Fruit fly (Drosophila melanogaster) whole organism, embryonic: Measurements from ENCODE around the gene CG45066.

Experiments used
- Bdp1 ChIP-seq: fragments of 200-800 bp; sonication (Bioruptor generic); optimal IDR thresholded peaks from 3 replicates; lab custom pipeline; 2016; ENCODE audit warnings: missing biosample characterization, missing genetic modification characterization
- CG10274 ChIP-seq: fragments of 200-800 bp; sonication (Bioruptor generic); optimal IDR thresholded peaks from 3 replicates; lab custom pipeline; 2017; ENCODE audit warnings: missing biosample characterization, mild to moderate bottlenecking, missing genetic modification characterization
- CG13775 ChIP-seq: fragments of 200-800 bp; sonication (Bioruptor generic); optimal IDR thresholded peaks from 3 replicates; lab custom pipeline; 2017; ENCODE audit warnings: missing biosample characterization, mild to moderate bottlenecking, missing genetic modification characterization
- CG15269 ChIP-seq: fragments of 200-800 bp; sonication (Bioruptor generic); optimal IDR thresholded peaks from 2 replicates; lab custom pipeline; 2018; ENCODE audit warnings: missing biosample characterization, mild to moderate bottlenecking, missing genetic modification characterization, moderate library complexity
- CG17328 ChIP-seq: fragments of 200-800 bp; sonication (Bioruptor generic); IDR thresholded peaks from 2 replicates; pipeline ENCODE4 v1.3.6; 2022; ENCODE audit warnings: missing biosample characterization, missing genetic modification characterization
- CG18599 ChIP-seq: fragments of 200-800 bp; sonication (Bioruptor generic); optimal IDR thresholded peaks from 3 replicates; lab custom pipeline; 2017; ENCODE audit warnings: missing biosample characterization, missing genetic modification characterization, mild to moderate bottlenecking, moderate library complexity, missing genetic modification reagents
- CG18619 ChIP-seq: fragments of 200-800 bp; sonication (Bioruptor generic); optimal IDR thresholded peaks from 3 replicates; lab custom pipeline; 2017; ENCODE audit warnings: missing biosample characterization, mild to moderate bottlenecking, missing genetic modification characterization
- CG2120 ChIP-seq: fragments of 200-800 bp; sonication (Bioruptor generic); optimal IDR thresholded peaks from 3 replicates; lab custom pipeline; 2016; ENCODE audit warnings: missing biosample characterization, missing genetic modification characterization
- CG2129 ChIP-seq: fragments of 200-800 bp; sonication (Bioruptor generic); IDR thresholded peaks from 2 replicates; pipeline ENCODE4 v1.3.6; 2022; ENCODE audit warnings: missing biosample characterization, missing genetic modification characterization; ENCODE audit not compliant: partially characterized antibody
- CG2202 ChIP-seq: fragments of 200-800 bp; sonication (Bioruptor generic); optimal IDR thresholded peaks from 2 replicates; lab custom pipeline; 2018; ENCODE audit warnings: missing biosample characterization, mild to moderate bottlenecking, missing genetic modification characterization
- CG2889 ChIP-seq: fragments of 200-800 bp; sonication (Bioruptor generic); IDR thresholded peaks from 3 replicates; pipeline ENCODE4 v1.3.6; 2022; ENCODE audit warnings: missing biosample characterization, missing genetic modification characterization
- CG3065 ChIP-seq: fragments of 200-800 bp; sonication (Bioruptor generic); optimal IDR thresholded peaks from 2 replicates; lab custom pipeline; 2016; ENCODE audit warnings: missing biosample characterization, missing genetic modification characterization
- CG33213 ChIP-seq: fragments of 200-800 bp; sonication (Bioruptor generic); optimal IDR thresholded peaks from 3 replicates; lab custom pipeline; 2016; ENCODE audit warnings: missing biosample characterization, missing genetic modification characterization
- CG34224 ChIP-seq: fragments of 200-800 bp; sonication (Bioruptor generic); IDR thresholded peaks from 3 replicates; pipeline ENCODE4 v1.3.6; 2022; ENCODE audit warnings: missing biosample characterization, missing genetic modification characterization; ENCODE audit not compliant: partially characterized antibody
- CG42726 ChIP-seq: fragments of 200-800 bp; sonication (Bioruptor generic); IDR thresholded peaks from 2 replicates; pipeline ENCODE4 v1.3.6; 2022; ENCODE audit warnings: missing biosample characterization, missing genetic modification characterization; ENCODE audit not compliant: partially characterized antibody
- CG8290 ChIP-seq, 3 experiments: fragments of 200-800 bp; sonication (Bioruptor generic); optimal IDR thresholded peaks; 2 replicates each; lab custom pipeline; 2016 to 2019; ENCODE audit warnings: missing biosample characterization in 3 of 3, missing genetic modification characterization in 3 of 3, mild to moderate bottlenecking in 2 of 3, moderate library complexity in 1 of 3
- D19B ChIP-seq: fragments of 200-800 bp; sonication (Bioruptor generic); optimal IDR thresholded peaks from 2 replicates; lab custom pipeline; 2017; ENCODE audit warnings: missing biosample characterization, mild to moderate bottlenecking, missing genetic modification characterization
- E2f1 ChIP-seq: fragments of 200-800 bp; sonication (Bioruptor generic); IDR thresholded peaks from 2 replicates; pipeline ENCODE4 v1.3.6; 2022; ENCODE audit warnings: missing biosample characterization, missing genetic modification characterization
- Ets65A ChIP-seq: fragments of 200-800 bp; sonication (Bioruptor generic); peaks from one replicate; lab custom pipeline; 2016; ENCODE audit warnings: missing biosample characterization, missing genetic modification characterization
- H2.0 ChIP-seq: fragments of 200-800 bp; sonication (Bioruptor generic); IDR thresholded peaks from 2 replicates; pipeline ENCODE4 v1.3.6; 2022; ENCODE audit warnings: missing biosample characterization, missing genetic modification characterization
- Hmx ChIP-seq: fragments of 200-800 bp; sonication (Bioruptor generic); optimal IDR thresholded peaks from 2 replicates; lab custom pipeline; 2016; ENCODE audit warnings: missing biosample characterization, missing genetic modification characterization
- Mad ChIP-seq: fragments of 200-800 bp; sonication (Bioruptor generic); optimal IDR thresholded peaks from 2 replicates; lab custom pipeline; 2016; ENCODE audit warnings: missing biosample characterization, missing genetic modification characterization
- Meics ChIP-seq: fragments of 200-800 bp; sonication (Bioruptor generic); optimal IDR thresholded peaks from 2 replicates; lab custom pipeline; 2017; ENCODE audit warnings: missing biosample characterization, mild to moderate bottlenecking, missing genetic modification characterization
- Mes4 ChIP-seq: fragments of 200-800 bp; sonication (Bioruptor generic); optimal IDR thresholded peaks from 2 replicates; lab custom pipeline; 2016; ENCODE audit warnings: missing biosample characterization, missing genetic modification characterization
- Mrtf ChIP-seq: fragments of 200-800 bp; sonication (Bioruptor generic); IDR thresholded peaks from 3 replicates; pipeline ENCODE4 v1.3.6; 2022; ENCODE audit warnings: missing biosample characterization, missing genetic modification characterization
- Poxn ChIP-seq: fragments of 200-800 bp; sonication (Bioruptor generic); IDR thresholded peaks from 2 replicates; pipeline ENCODE4 v1.3.6; 2022; ENCODE audit warnings: missing biosample characterization, missing genetic modification characterization
- Xrp1 ChIP-seq: fragments of 200-800 bp; sonication (Bioruptor generic); IDR thresholded peaks from 2 replicates; pipeline ENCODE4 v1.3.6; 2022; ENCODE audit warnings: missing biosample characterization, missing genetic modification characterization
- amos ChIP-seq: fragments of 200-800 bp; sonication (Bioruptor generic); IDR thresholded peaks from 2 replicates; pipeline ENCODE4 v1.3.6; 2022; ENCODE audit warnings: missing biosample characterization, missing genetic modification characterization; ENCODE audit not compliant: partially characterized antibody
- en ChIP-seq: fragments of 200-800 bp; sonication (Bioruptor generic); optimal IDR thresholded peaks from 2 replicates; lab custom pipeline; 2016; ENCODE audit warnings: missing biosample characterization, missing genetic modification characterization
- exex ChIP-seq: fragments of 200-800 bp; sonication (Bioruptor generic); optimal IDR thresholded peaks from 4 replicates; lab custom pipeline; 2018; ENCODE audit warnings: missing biosample characterization, mild to moderate bottlenecking, missing genetic modification characterization, moderate library complexity
- fd102C ChIP-seq: fragments of 200-800 bp; sonication (Bioruptor generic); optimal IDR thresholded peaks from 2 replicates; lab custom pipeline; 2018; ENCODE audit warnings: missing biosample characterization, mild to moderate bottlenecking, missing genetic modification characterization, moderate library complexity
- fd96Cb ChIP-seq: fragments of 200-800 bp; sonication (Bioruptor generic); optimal IDR thresholded peaks from 2 replicates; lab custom pipeline; 2018; ENCODE audit warnings: missing biosample characterization, mild to moderate bottlenecking, missing genetic modification characterization, moderate library complexity
- h ChIP-seq: fragments of >200 bp; optimal IDR thresholded peaks from 2 replicates; lab custom pipeline; 2017
- hb ChIP-seq: fragments of 200-800 bp; sonication (Bioruptor generic); IDR thresholded peaks from 3 replicates; pipeline ENCODE4 v1.3.6; 2022; ENCODE audit warnings: missing biosample characterization, missing genetic modification characterization; ENCODE audit not compliant: partially characterized antibody
- hkb ChIP-seq, 2 experiments: fragments of 200-800 bp in 1 of 2; fragments of >200 bp in 1 of 2; sonication (Bioruptor generic) in 1 of 2; IDR thresholded peaks in 1 of 2; optimal IDR thresholded peaks in 1 of 2; 2 replicates each; pipeline versions ENCODE4 v1.3.6 to Lab custom; 2017 to 2022; ENCODE audit warnings: missing biosample characterization in 1 of 2, missing genetic modification characterization in 1 of 2
- hth ChIP-seq: fragments of >200 bp; optimal IDR thresholded peaks from 2 replicates; lab custom pipeline; 2017; ENCODE audit warnings: inconsistent platforms
- mld ChIP-seq: fragments of 200-800 bp; sonication (Bioruptor generic); IDR thresholded peaks from 3 replicates; pipeline ENCODE4 v1.3.6; 2022; ENCODE audit warnings: missing biosample characterization, missing genetic modification characterization; ENCODE audit not compliant: partially characterized antibody
- nom ChIP-seq: fragments of 200-800 bp; sonication (Bioruptor generic); optimal IDR thresholded peaks from 2 replicates; lab custom pipeline; 2017; ENCODE audit warnings: missing biosample characterization, missing genetic modification characterization, mild to moderate bottlenecking, moderate library complexity, missing genetic modification reagents
- odd ChIP-seq: fragments of 200-800 bp; sonication (Bioruptor generic); optimal IDR thresholded peaks from 2 replicates; lab custom pipeline; 2017; ENCODE audit warnings: missing biosample characterization, mild to moderate bottlenecking, missing genetic modification characterization
- p53 ChIP-seq: fragments of 200-800 bp; sonication (Bioruptor generic); optimal IDR thresholded peaks from 2 replicates; lab custom pipeline; 2016; ENCODE audit warnings: missing biosample characterization, missing genetic modification characterization
- pho ChIP-seq: fragments of 200-800 bp; sonication (Bioruptor generic); optimal IDR thresholded peaks from 2 replicates; lab custom pipeline; 2016; ENCODE audit warnings: missing biosample characterization, missing genetic modification characterization
- sc ChIP-seq, 3 experiments: fragments of >200 bp in 2 of 3; fragments of 200-800 bp in 1 of 3; sonication (Bioruptor generic) in 1 of 3; optimal IDR thresholded peaks; 2 replicates in 2 of 3; 3 replicates in 1 of 3; lab custom pipeline; 2017; ENCODE audit warnings: mild to moderate bottlenecking in 1 of 3, missing biosample characterization in 1 of 3, missing genetic modification characterization in 1 of 3, missing genetic modification reagents in 1 of 3
- sens ChIP-seq: fragments of 200-800 bp; sonication (Bioruptor generic); peaks from one replicate; lab custom pipeline; 2016; ENCODE audit warnings: missing biosample characterization, missing genetic modification characterization
- sima ChIP-seq: fragments of 200-800 bp; sonication (Bioruptor generic); optimal IDR thresholded peaks from 2 replicates; lab custom pipeline; 2016; ENCODE audit warnings: missing biosample characterization, missing genetic modification characterization
- sqz ChIP-seq: fragments of 200-800 bp; sonication (Bioruptor generic); optimal IDR thresholded peaks from 3 replicates; lab custom pipeline; 2018; ENCODE audit warnings: missing biosample characterization, mild to moderate bottlenecking, missing genetic modification characterization
- vnd ChIP-seq: fragments of 200-800 bp; sonication (Bioruptor generic); IDR thresholded peaks from 3 replicates; pipeline ENCODE4 v1.3.6; 2022; ENCODE audit warnings: missing biosample characterization, missing genetic modification characterization; ENCODE audit not compliant: partially characterized antibody

The CG45066 gene

DNA sequence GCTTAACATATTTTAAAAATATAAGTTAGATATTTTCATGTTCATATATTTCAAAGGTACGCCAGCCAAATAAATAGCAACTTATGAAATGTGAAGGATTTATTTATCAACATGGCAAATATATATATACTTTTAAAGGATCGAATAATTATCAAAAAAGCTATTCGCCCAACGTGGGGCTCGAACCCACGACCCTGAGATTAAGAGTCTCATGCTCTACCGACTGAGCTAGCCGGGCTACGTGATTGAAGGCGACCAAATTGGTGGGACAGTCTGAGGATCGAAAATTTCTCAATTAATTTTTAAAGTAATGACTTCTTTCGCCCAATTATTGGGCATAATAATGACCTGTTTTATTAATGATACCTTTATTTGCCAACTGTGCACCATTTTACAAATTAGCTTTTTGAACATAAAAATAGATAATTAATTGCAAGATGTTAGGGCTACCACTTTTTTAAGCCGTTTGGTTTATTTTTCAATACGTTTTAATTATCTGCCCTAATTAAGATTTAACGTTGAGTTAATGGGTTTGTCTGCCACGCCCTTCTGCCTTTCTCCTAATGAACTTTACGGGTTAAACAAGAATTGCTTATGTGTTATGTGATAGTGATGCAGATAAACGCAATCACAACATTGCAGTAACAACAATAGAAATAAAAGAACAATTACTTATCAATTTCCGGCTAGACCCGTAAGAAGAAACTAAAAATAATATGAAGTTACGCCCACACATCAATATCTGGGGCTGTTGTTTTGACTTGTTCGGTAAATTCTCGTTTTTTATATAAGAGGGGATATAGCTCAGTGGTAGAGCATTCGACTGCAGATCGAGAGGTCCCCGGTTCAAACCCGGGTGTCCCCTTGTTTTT, 14.1 kb downstream of the CG45066 start (continued):
- TF ChIP-seq en (GFP tag; lab: Kevin White, UChicago): no peak
- TF ChIP-seq CG10274 (GFP tag; lab: Kevin White, UChicago): no peak
- no peak for TF ChIP-seq CG8290 (GFP tag; optimal IDR thresholded peaks at IDR 0.05; lab: Kevin White, UChicago)
- TF ChIP-seq CG8290 (tag; optimal IDR thresholded peaks at IDR 0.05; lab: Kevin White, UChicago): no peak
- TF ChIP-seq vnd (GFP tag; lab: Robert Waterston, UW): peak; percentile 44; the same call in 1 of the 3 replicates
- TF ChIP-seq pho (GFP tag; lab: Kevin White, UChicago): no peak
- peak; percentile 14 for TF ChIP-seq sens
- peak; percentile 30 for TF ChIP-seq sqz (GFP tag; lab: Kevin White, UChicago)
- TF ChIP-seq Ets65A: peak; percentile 34
- TF ChIP-seq CG3065: peak; percentile 19
- TF ChIP-seq CG33213 (GFP tag; lab: Kevin White, UChicago): no peak
- no peak for TF ChIP-seq CG2129 (GFP tag; lab: Robert Waterston, UW)
- peak; percentile 97 for TF ChIP-seq Bdp1
- TF ChIP-seq amos (GFP tag; lab: Robert Waterston, UW): peak; percentile 71; the same call in 1 of the 2 replicates
- no peak for TF ChIP-seq Mrtf (GFP tag; lab: Robert Waterston, UW)
- TF ChIP-seq H2.0 (GFP tag; lab: Robert Waterston, UW): no peak

DNA sequence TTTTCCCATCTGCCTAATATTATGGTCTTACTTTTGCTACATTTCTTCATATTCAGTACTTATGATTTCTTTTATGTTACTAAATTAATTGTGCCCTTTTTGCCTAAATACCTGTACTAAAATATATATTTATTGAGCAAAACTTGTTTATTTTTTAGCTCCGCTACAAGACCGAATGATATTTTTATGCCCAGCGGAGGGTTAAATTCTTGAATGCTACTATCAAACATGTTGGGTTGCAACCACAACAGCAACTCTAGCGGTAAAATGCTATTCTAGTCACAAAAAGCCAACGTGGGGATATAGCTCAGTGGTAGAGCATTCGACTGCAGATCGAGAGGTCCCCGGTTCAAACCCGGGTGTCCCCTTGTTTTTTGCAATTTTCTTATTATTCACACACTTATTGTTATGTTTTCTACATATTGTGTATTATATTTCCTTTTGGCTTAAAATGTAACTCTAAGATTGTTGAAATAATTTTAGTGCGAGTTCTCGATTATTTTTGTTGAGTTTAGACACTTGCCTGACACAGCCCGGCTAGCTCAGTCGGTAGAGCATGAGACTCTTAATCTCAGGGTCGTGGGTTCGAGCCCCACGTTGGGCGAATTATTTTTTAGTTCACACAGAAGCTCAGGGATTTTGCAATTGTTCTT, 14.8 kb downstream of the CG45066 start:
- no peak for TF ChIP-seq hth (lab: Kevin White, UChicago)
- no peak for TF ChIP-seq E2f1 (GFP tag; lab: Robert Waterston, UW)
- no peak for TF ChIP-seq Mad
- peak; percentile 49 for TF ChIP-seq CG18599 (GFP tag; lab: Kevin White, UChicago)
- no peak for TF ChIP-seq CG17328
- no peak for TF ChIP-seq odd (GFP tag; lab: Kevin White, UChicago)
- no peak for TF ChIP-seq fd102C
- no peak for TF ChIP-seq CG18619 (GFP tag; lab: Kevin White, UChicago)
- no peak for TF ChIP-seq Poxn (GFP tag; lab: Robert Waterston, UW)
- TF ChIP-seq CG2120: peak; percentile 53
- TF ChIP-seq fd96Cb (tag; lab: Kevin White, UChicago): no peak
- TF ChIP-seq sc (optimal IDR thresholded peaks at IDR 0.05; lab: Kevin White, UChicago): no peak
- no peak for TF ChIP-seq sc (GFP tag; optimal IDR thresholded peaks at IDR 0.05; lab: Kevin White, UChicago)
- no peak for TF ChIP-seq h (lab: Kevin White, UChicago)
- TF ChIP-seq Mes4 (GFP tag; lab: Kevin White, UChicago): no peak
- TF ChIP-seq sima (GFP tag; lab: Kevin White, UChicago): no peak
- TF ChIP-seq CG2202 (tag; lab: Kevin White, UChicago): no peak
- no peak for TF ChIP-seq Hmx (GFP tag; lab: Kevin White, UChicago)
- no peak for TF ChIP-seq p53 (GFP tag; lab: Kevin White, UChicago)
- TF ChIP-seq D19B (GFP tag; lab: Kevin White, UChicago): no peak
- no peak for TF ChIP-seq hkb (optimal IDR thresholded peaks at IDR 0.05; lab: Kevin White, UChicago)
- peak; percentile 62; the same call in 1 of the 2 replicates for TF ChIP-seq hkb (GFP tag; IDR thresholded peaks at IDR 0.05; lab: Robert Waterston, UW)
- peak; percentile 88 for TF ChIP-seq CG42726 (GFP tag; lab: Robert Waterston, UW)
- peak; percentile 74 for TF ChIP-seq CG34224
- TF ChIP-seq nom (GFP tag; lab: Kevin White, UChicago): no peak
- no peak; the same call in none of the 2 replicates for TF ChIP-seq Xrp1 (GFP tag; lab: Robert Waterston, UW)
- TF ChIP-seq Meics (GFP tag; lab: Kevin White, UChicago): peak; percentile 27
- TF ChIP-seq hb (GFP tag; lab: Robert Waterston, UW): peak; percentile 87
- peak; percentile 45; the same call in 1 of the 3 replicates for TF ChIP-seq CG2889
- TF ChIP-seq exex (tag; lab: Kevin White, UChicago): no peak
- TF ChIP-seq mld: peak; percentile 95
- no peak for TF ChIP-seq CG13775 (GFP tag; lab: Kevin White, UChicago)
- peak; percentile 29 for TF ChIP-seq CG15269 (tag; lab: Kevin White, UChicago)
